Fruit fly (Drosophila melanogaster): ENCODE data around the gene Anp.

The Anp gene

DNA sequence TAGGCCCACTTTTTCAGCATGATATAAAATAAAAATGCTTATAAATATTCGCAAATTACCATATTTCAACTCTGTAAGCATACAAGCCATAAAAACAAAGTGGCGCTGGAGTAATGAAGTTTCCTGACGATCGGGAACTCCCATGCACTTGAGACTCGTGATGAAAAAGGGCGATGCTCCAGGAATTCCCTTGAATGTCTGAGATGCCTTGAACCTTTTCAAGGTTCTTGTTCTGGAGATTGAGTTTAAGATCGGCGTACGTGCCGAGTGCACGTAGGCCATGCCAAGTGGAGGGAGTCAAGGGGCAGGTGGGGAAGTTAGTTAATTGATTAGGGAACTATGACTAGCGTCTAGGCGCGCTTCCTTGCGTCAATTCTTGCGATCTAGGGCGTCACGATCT, 25.9 kb upstream of the Anp start:
- TF ChIP-seq CG8478 (optimal IDR thresholded peaks at IDR 0.05) (no peak), psq (optimal IDR thresholded peaks at IDR 0.05) (no peak), pan (optimal IDR thresholded peaks at IDR 0.05) (no peak), EcR (GFP tag; optimal IDR thresholded peaks at IDR 0.05) (no peak), Dll (optimal IDR thresholded peaks at IDR 0.05) (no peak), usp (GFP tag; optimal IDR thresholded peaks at IDR 0.05) (no peak)

DNA sequence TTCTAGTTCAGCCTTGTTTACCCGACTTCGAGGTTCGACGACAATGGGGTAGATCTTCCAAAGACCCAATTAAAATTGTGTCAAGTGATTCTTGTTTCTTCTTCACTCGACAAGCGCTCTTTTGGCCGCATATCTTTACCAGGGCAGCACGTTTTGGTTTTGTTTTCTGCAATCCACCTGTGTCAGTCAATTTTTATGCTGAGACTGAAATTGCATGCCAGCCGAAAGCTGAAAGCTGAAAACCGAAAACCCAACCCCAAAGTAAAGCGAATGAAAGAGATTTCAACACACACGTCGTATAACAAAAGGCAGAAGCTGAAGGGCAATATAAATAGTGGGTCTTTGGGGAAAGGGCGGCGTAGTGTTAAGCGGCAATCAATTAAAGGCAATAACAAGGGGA, 20.4 kb upstream of the Anp start:
- no peak for TF ChIP-seq psq (optimal IDR thresholded peaks at IDR 0.05)
- no peak for TF ChIP-seq usp (GFP tag; optimal IDR thresholded peaks at IDR 0.05)
- no peak for TF ChIP-seq CG8478 (optimal IDR thresholded peaks at IDR 0.05)
- no peak for TF ChIP-seq EcR (GFP tag; optimal IDR thresholded peaks at IDR 0.05)
- TF ChIP-seq pan (optimal IDR thresholded peaks at IDR 0.05) = no peak
- TF ChIP-seq Dll (optimal IDR thresholded peaks at IDR 0.05) = no peak

DNA sequence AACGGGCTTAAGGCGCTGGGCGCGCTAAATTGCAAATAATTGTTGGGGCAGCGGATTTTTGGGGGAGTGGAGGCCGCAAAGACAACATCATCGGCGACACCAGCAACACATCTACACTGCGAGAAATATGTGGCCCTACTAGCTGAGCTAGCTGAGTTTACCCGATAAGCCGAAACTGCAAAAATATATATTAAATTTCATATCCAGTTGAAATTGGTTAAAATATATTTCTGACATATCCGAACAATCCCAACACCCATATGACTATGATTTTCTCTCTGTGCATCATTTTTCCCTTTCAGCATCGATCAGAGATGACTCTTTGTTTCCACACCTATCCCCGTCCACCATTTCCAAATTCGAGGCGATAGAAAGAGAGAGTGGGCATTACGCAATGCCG, 19.9 kb upstream of the Anp start:
- TF ChIP-seq Dll (optimal IDR thresholded peaks at IDR 0.05) (peak; percentile 18), pan (optimal IDR thresholded peaks at IDR 0.05) (no peak)

DNA sequence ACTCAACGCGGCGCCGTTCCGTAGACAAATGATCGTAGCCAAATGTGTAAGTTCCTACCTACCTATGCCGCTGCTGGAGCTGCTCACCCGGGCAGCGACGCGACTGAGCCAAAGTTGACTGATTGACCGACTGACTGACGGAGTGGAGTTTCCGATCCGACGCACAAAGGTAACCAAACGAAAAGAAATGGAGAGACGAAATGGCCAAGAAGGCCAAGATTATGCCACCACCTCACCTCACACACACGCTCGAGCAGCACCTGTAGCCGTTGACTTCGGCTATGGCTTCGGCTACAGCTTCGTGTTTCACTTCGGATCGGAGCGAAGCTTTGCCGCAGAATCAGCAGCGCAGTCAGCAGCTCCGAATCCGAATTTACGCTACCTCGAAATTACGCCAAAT, 18.7 kb upstream of the Anp start, which contains the start of gene CG9747:
CG9747 (minus strand) TSS at position 206 of the 400 bp plus-strand sequence.
- TF ChIP-seq pan (optimal IDR thresholded peaks at IDR 0.05) (no peak), Dll (optimal IDR thresholded peaks at IDR 0.05) (no peak), CG8478 (optimal IDR thresholded peaks at IDR 0.05) (no peak), usp (GFP tag; optimal IDR thresholded peaks at IDR 0.05) (no peak), EcR (GFP tag; optimal IDR thresholded peaks at IDR 0.05) (no peak), psq (optimal IDR thresholded peaks at IDR 0.05) (no peak)

DNA sequence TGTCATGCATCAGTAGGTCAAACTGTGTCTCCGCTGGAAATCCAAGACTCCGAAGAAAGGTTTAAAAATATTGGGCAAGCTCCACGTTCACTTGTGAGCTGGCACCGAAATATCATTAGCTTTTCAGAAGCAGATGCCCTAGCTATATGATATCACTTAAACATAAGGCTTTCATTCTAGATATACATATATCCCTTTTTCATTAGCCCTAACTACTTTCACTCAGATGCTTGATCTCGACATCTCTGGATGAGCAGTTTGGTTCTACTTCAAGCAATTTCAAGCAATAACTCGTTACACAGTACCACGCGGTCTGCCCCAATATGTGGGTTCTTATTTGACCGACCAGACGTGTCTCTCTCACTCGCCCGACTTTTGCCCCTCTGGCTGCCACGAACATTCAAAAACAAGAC, 18.3 kb upstream of the Anp start:
- no peak for TF ChIP-seq Dll (optimal IDR thresholded peaks at IDR 0.05)
- TF ChIP-seq CG8478 (optimal IDR thresholded peaks at IDR 0.05) = no peak
- peak; percentile 93 for TF ChIP-seq pan (optimal IDR thresholded peaks at IDR 0.05)
- TF ChIP-seq psq (optimal IDR thresholded peaks at IDR 0.05) = no peak

DNA sequence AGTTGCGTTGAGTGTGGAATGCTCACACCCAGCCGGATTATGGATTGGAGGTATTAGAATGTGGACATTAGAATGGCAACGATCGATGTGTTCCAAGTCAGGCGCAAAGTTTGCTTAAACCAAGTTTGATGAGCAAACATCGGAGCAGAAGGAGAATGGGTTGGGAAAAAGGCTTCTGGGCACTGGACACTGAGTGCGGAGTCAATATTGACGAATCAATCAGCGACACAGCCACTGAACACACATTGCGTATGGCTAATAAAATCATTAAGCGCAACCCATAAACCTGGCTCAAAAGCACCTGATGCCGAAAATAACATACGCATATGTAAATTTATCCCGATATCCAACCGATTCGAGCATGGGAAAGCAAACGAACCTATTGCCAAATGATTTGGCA, 15.9 kb upstream of the Anp start:
- TF ChIP-seq pan (optimal IDR thresholded peaks at IDR 0.05) (no peak), Dll (optimal IDR thresholded peaks at IDR 0.05) (no peak), CG8478 (optimal IDR thresholded peaks at IDR 0.05) (no peak), usp (GFP tag; optimal IDR thresholded peaks at IDR 0.05) (no peak), EcR (GFP tag; optimal IDR thresholded peaks at IDR 0.05) (no peak), psq (optimal IDR thresholded peaks at IDR 0.05) (no peak)

DNA sequence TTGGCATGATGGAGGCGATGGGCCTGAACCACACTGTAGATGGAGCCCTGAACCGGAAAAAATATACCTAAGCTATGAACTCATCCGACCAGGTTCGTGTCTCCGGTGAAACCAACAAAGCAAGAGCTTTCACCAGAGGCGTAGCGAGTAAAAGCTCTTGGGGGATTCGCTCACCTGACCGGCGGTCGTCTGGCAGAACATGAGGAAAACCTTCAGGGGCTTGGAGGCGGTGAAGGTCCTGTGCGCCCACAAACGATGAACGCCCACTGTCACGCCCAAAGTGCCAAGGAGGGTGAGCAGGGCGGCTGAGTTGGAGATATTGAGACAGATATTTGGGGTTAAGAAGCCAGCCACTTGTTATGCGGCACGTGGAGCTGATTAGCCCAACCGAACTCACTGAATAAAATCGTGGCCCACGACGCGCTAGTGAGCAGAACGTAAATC, 14.1 kb upstream of the Anp start:
- TF ChIP-seq pan (optimal IDR thresholded peaks at IDR 0.05) (no peak), psq (optimal IDR thresholded peaks at IDR 0.05) (no peak), CG8478 (optimal IDR thresholded peaks at IDR 0.05) (no peak), usp (GFP tag; optimal IDR thresholded peaks at IDR 0.05) (no peak), Dll (optimal IDR thresholded peaks at IDR 0.05) (no peak), EcR (GFP tag; optimal IDR thresholded peaks at IDR 0.05) (no peak)

DNA sequence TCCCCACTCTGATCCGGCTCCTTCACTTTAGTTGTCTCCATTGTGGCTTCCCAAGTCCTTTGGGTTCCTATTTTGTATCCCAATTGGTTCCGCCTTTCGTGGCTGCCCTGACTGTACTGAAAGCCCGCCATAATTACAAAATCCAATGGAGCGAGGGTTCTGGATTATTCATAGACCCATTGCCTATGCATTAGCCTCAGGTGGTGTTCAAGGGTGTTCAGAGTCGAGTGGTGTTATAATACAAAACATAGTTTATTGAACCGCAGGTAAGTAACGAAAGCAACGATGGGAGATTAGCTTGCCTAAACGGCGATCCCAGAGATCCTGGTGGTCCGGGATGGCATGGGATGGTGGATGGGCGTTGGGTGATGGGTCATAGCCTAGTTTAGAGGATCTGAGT, 13.6 kb upstream of the Anp start, which contains the start of gene CG15531:
CG15531 (minus strand) TSS at position 101 of the 400 bp plus-strand sequence.
- no peak for TF ChIP-seq pan (optimal IDR thresholded peaks at IDR 0.05)
- TF ChIP-seq usp (GFP tag; optimal IDR thresholded peaks at IDR 0.05) = no peak
- no peak for TF ChIP-seq CG8478 (optimal IDR thresholded peaks at IDR 0.05)
- no peak for TF ChIP-seq Dll (optimal IDR thresholded peaks at IDR 0.05)
- no peak for TF ChIP-seq psq (optimal IDR thresholded peaks at IDR 0.05)

DNA sequence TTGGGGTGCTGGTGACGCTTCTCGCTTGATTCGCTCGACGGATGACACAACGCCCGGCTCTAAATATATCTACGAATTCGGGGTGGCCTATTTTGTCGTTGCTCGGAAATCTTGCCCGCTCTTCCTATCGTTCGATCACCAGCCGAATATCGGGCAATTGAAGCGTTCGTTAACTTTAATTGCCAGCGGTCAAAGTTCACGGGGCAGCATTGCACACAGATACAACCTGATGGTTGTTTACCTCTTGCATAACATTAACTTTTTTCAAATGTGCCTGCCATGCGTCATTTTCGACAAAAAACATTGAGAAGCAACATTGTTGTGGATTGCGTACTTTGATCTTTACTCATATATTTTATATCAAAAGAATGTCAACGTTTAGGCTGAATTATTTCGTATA, 12.0 kb upstream of the Anp start:
- TF ChIP-seq Dll (optimal IDR thresholded peaks at IDR 0.05) (no peak), usp (GFP tag; optimal IDR thresholded peaks at IDR 0.05) (no peak), EcR (GFP tag; optimal IDR thresholded peaks at IDR 0.05) (no peak), psq (optimal IDR thresholded peaks at IDR 0.05) (no peak), CG8478 (optimal IDR thresholded peaks at IDR 0.05) (no peak), pan (optimal IDR thresholded peaks at IDR 0.05) (no peak)

DNA sequence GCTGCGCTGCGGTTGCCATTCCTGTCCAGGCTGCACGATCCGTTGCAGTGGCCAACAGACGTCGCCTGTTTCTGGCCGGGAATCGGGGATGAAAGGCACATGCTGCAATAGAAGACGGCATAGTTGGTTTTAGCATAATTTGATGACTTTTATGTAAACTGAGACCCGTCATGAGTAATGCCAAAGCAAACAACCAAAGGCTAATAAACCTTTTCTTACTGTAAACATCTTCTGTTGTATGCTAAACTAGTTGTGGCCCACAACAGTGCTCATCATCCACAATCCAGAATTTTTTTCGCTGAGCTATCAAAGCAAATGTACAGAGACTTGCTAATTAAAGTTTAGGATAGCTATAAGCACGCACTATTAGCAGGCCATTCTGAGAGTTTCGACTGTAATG, 11.0 kb upstream of the Anp start:
- no peak for TF ChIP-seq Dll (optimal IDR thresholded peaks at IDR 0.05)
- no peak for TF ChIP-seq psq (optimal IDR thresholded peaks at IDR 0.05)
- TF ChIP-seq EcR (GFP tag; optimal IDR thresholded peaks at IDR 0.05) = no peak
- TF ChIP-seq usp (GFP tag; optimal IDR thresholded peaks at IDR 0.05) = no peak
- TF ChIP-seq pan (optimal IDR thresholded peaks at IDR 0.05) = no peak
- TF ChIP-seq CG8478 (optimal IDR thresholded peaks at IDR 0.05) = no peak

DNA sequence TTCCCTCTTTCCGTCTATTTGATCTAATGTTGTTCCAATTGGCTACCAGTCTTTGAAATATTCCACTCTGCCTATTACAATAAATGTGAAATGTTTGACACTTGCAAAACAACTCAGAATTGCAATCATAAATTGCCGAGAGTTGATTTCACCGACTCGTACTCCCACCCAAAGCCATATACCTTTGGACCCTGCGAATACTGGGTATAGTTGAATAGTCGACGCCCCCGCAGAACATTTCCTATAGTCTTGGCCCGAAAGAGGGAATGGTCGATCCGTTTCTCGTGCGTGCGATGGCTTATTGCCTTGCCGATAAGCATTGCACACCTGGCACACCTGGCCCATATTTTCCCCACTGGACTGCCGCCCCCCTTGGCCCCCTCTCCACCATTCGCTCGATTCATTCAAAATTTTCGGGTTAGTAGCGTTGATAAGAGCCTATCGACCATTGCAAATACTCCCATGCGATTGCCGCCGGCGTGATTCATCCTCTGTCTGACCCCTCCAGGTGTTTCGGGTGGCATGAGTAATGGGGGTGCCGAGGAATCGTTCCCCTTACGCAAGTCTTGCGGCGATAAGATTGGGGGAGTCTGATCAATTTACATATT, 9.6 kb upstream of the Anp start:
- no peak for TF ChIP-seq EcR (GFP tag; optimal IDR thresholded peaks at IDR 0.05)
- no peak for TF ChIP-seq CG8478 (optimal IDR thresholded peaks at IDR 0.05)
- TF ChIP-seq psq (optimal IDR thresholded peaks at IDR 0.05) = no peak
- no peak for TF ChIP-seq Dll (optimal IDR thresholded peaks at IDR 0.05)
- no peak for TF ChIP-seq pan (optimal IDR thresholded peaks at IDR 0.05)
- no peak for TF ChIP-seq usp (GFP tag; optimal IDR thresholded peaks at IDR 0.05)

DNA sequence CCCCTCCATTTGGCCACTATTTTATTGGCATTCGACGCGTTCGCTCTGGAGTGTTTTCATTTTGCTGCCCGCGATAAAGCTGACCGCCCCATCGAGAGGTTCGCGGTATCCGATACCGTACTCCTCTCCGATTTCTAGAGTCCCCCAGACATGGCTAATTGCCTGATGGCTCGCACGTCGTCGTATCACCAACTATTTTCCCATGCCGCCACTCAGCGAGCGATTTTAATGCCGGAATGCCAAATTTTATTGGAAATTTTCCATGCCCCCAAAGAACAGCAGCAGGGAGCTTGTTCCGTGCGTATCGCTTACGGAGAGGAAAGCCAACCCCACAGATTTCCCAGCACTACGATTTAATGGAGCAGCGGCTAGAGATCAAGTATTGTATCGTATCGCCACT, 8.7 kb upstream of the Anp start:
- no peak for TF ChIP-seq CG8478 (optimal IDR thresholded peaks at IDR 0.05)
- no peak for TF ChIP-seq Dll (optimal IDR thresholded peaks at IDR 0.05)
- no peak for TF ChIP-seq usp (GFP tag; optimal IDR thresholded peaks at IDR 0.05)
- no peak for TF ChIP-seq psq (optimal IDR thresholded peaks at IDR 0.05)
- TF ChIP-seq pan (optimal IDR thresholded peaks at IDR 0.05) = no peak
- no peak for TF ChIP-seq EcR (GFP tag; optimal IDR thresholded peaks at IDR 0.05)

DNA sequence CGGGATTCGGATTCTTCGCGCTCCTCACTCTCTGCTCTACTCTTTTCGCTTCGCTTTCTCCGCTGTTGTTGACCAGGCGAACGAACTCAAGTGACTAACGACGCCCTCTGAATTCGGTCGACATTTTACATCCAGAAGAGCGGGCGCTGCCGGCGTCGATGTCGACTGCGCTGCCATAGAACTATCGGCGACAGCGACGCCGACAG, 6.9 kb upstream of the Anp start, which contains the start of gene CG9743:
CG9743 (minus strand) TSS at position 101 of the 206 bp plus-strand sequence.
- TF ChIP-seq Dll (optimal IDR thresholded peaks at IDR 0.05) = no peak
- no peak for TF ChIP-seq EcR (GFP tag; optimal IDR thresholded peaks at IDR 0.05)
- no peak for TF ChIP-seq psq (optimal IDR thresholded peaks at IDR 0.05)
- no peak for TF ChIP-seq CG8478 (optimal IDR thresholded peaks at IDR 0.05)
- no peak for TF ChIP-seq usp (GFP tag; optimal IDR thresholded peaks at IDR 0.05)
- no peak for TF ChIP-seq pan (optimal IDR thresholded peaks at IDR 0.05)

Measured in whole organism.